Worm (Caenorhabditis elegans) whole organism, L3 larva: ENCODE data around the gene mrps-31.

ENCODE experiments used
- ceh-16 ChIP-seq: sonication (generic microtip); optimal IDR thresholded peaks from 2 replicates; lab custom pipeline; 2017; ENCODE audit warnings: missing biosample characterization, missing genetic modification characterization
- daf-12 ChIP-seq: fragments of 150-350 bp; optimal IDR thresholded peaks from 2 replicates; lab custom pipeline; 2014; ENCODE audit warnings: missing biosample characterization, missing genetic modification reagents, missing genetic modification characterization
- fos-1 ChIP-seq: fragments of 150-350 bp; optimal IDR thresholded peaks from 2 replicates; lab custom pipeline; 2014; ENCODE audit warnings: missing biosample characterization, missing genetic modification characterization

DNA sequence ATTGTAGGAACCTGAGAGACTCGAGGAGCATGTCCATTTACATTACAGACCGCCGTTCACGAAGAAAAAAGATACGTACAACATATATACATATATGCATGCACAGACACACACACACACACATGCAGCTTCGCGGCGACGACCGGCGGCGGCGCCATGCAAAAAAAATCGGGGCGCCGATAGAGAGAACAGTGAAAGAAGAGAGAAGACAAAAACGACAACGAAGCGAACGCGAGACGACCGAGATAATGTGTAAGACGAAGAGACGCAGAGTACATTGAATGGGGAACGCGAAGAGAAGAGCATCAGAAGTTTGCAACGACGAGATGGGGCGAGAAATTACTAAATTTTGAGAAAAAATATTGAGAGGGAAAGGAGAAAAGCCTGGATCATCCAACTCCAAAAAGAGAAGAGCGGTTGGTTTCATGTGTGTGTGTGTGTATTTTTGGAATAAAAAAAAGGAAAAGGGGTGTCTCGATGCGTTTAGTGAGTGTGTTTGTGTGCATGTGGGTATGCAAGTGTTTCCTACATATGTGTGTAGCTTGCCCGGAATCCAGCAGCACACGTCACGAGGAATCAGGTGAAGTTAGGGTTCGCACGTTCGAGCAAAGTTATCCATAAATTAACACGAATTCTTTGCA is 10.4 kb downstream of the mrps-31 start:
- TF ChIP-seq ceh-16 (tag; lab: Kevin White, UChicago) (no peak), daf-12 (no peak), fos-1 (tag; lab: Kevin White, UChicago) (no peak)
